Worm (Caenorhabditis elegans) whole organism, L3 larva: ENCODE results near the gene T01B6.1.

ENCODE experiments used
- ceh-82 ChIP-seq: fragments of 150-350 bp; optimal IDR thresholded peaks from 2 replicates; lab custom pipeline; 2014; ENCODE audit warnings: missing biosample characterization, missing genetic modification characterization
- elt-2 ChIP-seq: sonication (generic microtip); optimal IDR thresholded peaks from 2 replicates; lab custom pipeline; 2016; ENCODE audit warnings: missing genetic modification reagents, mild to moderate bottlenecking, missing genetic modification characterization, missing compliant biosample characterization
- fkh-10 ChIP-seq: sonication (generic microtip); optimal IDR thresholded peaks from 2 replicates; lab custom pipeline; 2017; ENCODE audit warnings: missing biosample characterization, missing genetic modification reagents, missing genetic modification characterization
- lin-15B ChIP-seq: fragments of 150-350 bp; optimal IDR thresholded peaks from 2 replicates; lab custom pipeline; 2014; ENCODE audit warnings: missing biosample characterization, missing genetic modification characterization
- mml-1 ChIP-seq: fragments of 150-350 bp; sonication (generic microtip); optimal IDR thresholded peaks from 3 replicates; lab custom pipeline; 2014; ENCODE audit warnings: missing biosample characterization, missing genetic modification characterization

DNA sequence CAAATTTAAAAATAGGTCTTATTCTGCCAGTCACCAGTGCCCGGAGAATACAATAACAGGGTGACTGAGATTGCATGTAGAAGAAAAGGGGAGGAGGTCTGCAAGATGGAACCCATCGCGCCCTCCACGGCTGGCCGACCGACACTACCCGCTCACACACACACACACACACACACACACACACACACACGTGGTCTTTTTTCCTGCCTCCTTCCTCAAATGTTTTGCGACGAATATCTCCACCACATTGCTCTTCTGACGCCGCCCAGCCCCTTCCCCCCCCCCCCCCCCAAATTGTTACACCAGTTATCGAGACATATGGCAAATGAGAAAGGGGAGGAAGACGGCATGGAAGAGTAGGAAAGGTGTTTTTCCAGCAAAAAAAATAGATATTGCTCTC, 13.7 kb upstream of the T01B6.1 start:
- TF ChIP-seq lin-15B (tag; lab: Kevin White, UChicago) (no peak), ceh-82 (tag; lab: Kevin White, UChicago) (no peak), elt-2 (tag; lab: Kevin White, UChicago) (no peak), fkh-10 (no peak), mml-1 (no peak)
